Fruit fly (Drosophila melanogaster) whole organism, pupa: ENCODE results near the gene Acer.

ENCODE experiments used
- CG14655 ChIP-seq: fragments of 200-800 bp; sonication (Bioruptor generic); optimal IDR thresholded peaks from 3 replicates; lab custom pipeline; 2017; ENCODE audit warnings: mild to moderate bottlenecking, missing biosample characterization, missing genetic modification reagents, missing genetic modification characterization
- CG17806 ChIP-seq: fragments of 200-800 bp; sonication (Bioruptor generic); optimal IDR thresholded peaks from 2 replicates; lab custom pipeline; 2018; ENCODE audit warnings: missing biosample characterization, mild to moderate bottlenecking, missing genetic modification characterization, moderate library complexity
- CG34367 ChIP-seq: fragments of 200-800 bp; sonication (Bioruptor generic); optimal IDR thresholded peaks from 2 replicates; lab custom pipeline; 2018; ENCODE audit warnings: missing biosample characterization, mild to moderate bottlenecking, missing genetic modification characterization
- Pif1A ChIP-seq: fragments of 200-800 bp; sonication (Bioruptor generic); optimal IDR thresholded peaks from 3 replicates; lab custom pipeline; 2016; ENCODE audit warnings: missing biosample characterization, missing genetic modification characterization
- gl ChIP-seq: fragments of 200-800 bp; sonication (Bioruptor generic); optimal IDR thresholded peaks from 2 replicates; lab custom pipeline; 2018; ENCODE audit warnings: missing biosample characterization, mild to moderate bottlenecking, missing genetic modification characterization

DNA sequence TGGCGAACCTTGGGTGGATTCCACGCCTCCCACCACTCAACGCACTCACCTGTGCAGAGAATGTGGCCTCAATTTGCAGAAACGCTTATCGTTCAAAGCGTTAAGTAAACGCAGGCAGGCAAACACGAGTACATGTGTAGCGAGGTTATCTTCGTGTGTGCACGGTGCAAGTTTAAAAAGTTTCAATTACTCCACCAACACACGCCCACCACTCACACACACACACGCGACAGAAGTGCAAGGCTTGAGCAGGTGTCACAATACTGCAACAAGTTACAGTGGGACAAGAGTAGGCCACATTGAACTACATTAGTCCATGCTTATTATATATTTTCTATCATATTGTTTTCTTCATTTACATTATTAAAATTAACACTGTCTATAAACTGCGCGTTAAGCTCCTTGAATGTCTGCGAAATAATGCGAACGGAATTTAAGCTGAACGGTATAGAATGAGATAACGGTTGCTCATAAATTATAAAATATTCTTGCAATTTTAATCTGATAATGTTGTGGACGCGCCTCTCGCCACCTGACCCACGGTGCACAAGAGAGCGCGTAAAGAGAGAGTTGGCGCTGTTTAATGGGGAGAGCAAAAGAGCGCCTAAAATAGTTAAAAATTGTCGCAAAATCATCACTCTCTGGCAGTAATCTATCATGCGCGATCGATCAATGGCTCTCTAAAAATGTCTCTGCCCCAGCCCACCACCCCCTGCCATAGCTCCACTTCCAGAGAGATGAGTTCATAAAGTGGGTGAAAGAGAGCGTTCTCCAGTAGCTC is 13.0 kb downstream of the Acer start:
- TF ChIP-seq CG14655 (GFP tag; lab: Kevin White, UChicago) (peak; percentile 98), gl (tag; lab: Kevin White, UChicago) (peak; percentile 94), CG17806 (tag; lab: Kevin White, UChicago) (peak; percentile 97), Pif1A (GFP tag; lab: Kevin White, UChicago) (peak; percentile 98), CG34367 (tag; lab: Kevin White, UChicago) (peak; percentile 97)
